Worm (Caenorhabditis elegans): ENCODE measurements around the gene F38B6.6.

DNA sequence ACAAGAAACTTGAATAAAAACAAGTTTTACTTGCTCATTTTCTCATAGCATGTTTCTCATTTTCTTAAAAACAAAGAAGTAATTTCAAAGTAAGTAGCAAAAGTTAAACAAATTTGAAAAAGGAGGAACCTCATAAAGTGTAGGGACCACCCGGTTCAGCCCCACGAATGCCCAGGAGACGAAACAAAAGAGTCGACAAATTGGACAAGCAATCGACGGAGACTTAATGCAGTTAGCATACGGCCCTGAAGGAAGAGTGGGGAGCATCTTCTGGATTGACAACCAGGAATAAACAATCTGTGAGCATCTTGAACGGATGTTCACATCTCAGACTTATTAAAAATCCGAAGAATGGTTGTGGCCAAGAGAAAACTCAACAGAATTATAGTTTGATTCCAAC is 1.8 kb upstream of the F38B6.6 start:
- TF ChIP-seq ces-1 (GFP tag; optimal IDR thresholded peaks at IDR 0.05) (no peak), fkh-10 (GFP tag; optimal IDR thresholded peaks at IDR 0.05) (no peak)

Data from whole organism, L1 larva.